Fruit fly (Drosophila melanogaster): ENCODE results near the gene elgi.
A peak's percentile ranks its signal among the peaks of the same experiment; 100 is the strongest.

Gene elgi

DNA sequence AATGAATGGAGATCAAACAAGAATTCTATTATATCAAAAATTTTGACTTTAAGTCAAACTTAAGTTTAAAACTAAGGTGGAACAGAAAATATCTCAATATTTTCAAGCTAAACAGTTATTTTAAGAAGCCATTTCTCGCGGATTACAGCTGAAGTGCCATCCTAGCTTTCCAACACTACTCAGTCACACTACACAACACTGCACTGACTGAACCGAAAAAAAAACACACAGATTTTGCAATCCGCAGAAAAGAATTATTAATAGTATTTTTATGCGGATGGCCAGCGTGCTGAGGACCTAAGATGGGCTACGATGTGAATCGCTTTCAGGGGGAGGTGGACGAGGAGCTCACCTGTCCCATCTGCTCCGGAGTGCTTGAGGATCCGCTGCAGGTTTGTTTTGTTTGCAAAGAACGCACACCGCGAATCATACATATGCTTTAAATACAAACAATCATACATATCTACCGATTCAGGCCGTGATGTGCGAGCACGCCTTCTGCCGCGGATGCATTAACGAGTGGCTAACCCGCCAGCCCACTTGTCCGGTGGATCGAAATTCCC, at the start of gene elgi:
elgi (plus strand) TSS at position 103 of the 563 bp plus-strand sequence.
- TF ChIP-seq CG8478 (optimal IDR thresholded peaks at IDR 0.05) (no peak), CTCF (optimal IDR thresholded peaks at IDR 0.05) (no peak)

DNA sequence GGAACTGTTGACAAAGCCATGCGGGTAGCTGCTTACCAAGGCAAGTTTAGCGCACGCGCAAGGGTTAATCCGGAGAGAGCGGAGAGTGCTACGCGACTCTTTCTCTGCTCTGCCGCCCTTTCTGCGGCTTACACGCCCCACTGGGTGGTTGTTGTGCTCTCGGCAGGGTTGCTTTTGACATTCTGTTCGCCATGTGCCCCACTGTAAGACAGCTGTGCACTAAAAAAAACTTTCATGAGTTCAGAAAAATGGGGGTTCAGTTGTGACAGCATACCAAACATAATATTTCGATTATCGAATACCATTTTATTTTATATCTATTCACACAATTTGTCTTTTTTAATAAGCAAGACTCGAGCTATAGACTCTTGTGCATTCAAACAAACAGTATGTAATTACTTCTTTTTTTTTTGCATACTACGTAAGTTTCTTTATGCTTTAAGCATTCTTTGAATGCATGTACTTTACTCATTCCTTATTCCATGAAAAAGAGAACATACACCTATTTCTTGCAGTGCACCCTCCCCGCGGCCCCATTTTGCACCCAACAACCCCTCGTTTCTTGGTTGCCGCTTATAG, 35.2 kb upstream of the elgi start:
- TF ChIP-seq CG8478 (optimal IDR thresholded peaks at IDR 0.05) (no peak), CTCF (optimal IDR thresholded peaks at IDR 0.05) (no peak)

DNA sequence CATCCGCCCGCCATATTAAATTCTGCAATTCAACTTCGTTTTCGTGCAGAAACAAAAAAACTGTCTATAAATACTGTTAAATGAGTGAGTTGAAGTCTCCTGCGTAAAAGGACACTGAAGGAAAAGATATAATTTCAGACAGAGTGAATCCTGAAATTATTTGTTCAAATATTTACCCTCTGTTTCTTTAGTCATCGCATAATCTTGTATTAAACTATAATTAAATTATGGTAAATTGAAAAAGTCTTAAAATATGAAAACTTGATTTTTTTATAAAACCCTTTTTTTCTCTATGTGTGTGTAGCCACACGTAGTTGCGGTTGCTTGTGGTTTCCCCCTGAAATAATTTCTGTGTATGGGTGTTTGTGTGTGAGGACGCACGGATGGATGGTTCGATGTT, 33.0 kb upstream of the elgi start:
- TF ChIP-seq CTCF (optimal IDR thresholded peaks at IDR 0.05) = no peak
- no peak for TF ChIP-seq CG8478 (optimal IDR thresholded peaks at IDR 0.05)

DNA sequence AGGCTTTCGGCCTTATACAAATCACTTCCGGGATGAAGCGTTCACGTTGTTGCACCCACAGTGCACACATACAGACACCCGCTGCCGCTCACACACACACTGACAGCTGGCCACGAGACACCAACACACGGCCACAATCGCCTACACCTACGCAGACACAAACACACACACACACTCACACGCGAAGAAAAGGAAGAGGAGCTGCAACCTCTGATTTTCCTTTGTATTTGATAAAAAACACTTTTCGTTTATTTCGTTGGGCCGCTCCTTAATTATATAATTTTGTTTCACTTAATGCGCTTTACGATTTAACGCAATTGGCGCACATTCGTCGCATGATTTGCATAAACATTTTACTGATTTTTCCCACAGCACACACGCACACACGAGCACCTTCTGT, 32.0 kb upstream of the elgi start:
- no peak for TF ChIP-seq CTCF (optimal IDR thresholded peaks at IDR 0.05)
- TF ChIP-seq CG8478 (optimal IDR thresholded peaks at IDR 0.05) = no peak

DNA sequence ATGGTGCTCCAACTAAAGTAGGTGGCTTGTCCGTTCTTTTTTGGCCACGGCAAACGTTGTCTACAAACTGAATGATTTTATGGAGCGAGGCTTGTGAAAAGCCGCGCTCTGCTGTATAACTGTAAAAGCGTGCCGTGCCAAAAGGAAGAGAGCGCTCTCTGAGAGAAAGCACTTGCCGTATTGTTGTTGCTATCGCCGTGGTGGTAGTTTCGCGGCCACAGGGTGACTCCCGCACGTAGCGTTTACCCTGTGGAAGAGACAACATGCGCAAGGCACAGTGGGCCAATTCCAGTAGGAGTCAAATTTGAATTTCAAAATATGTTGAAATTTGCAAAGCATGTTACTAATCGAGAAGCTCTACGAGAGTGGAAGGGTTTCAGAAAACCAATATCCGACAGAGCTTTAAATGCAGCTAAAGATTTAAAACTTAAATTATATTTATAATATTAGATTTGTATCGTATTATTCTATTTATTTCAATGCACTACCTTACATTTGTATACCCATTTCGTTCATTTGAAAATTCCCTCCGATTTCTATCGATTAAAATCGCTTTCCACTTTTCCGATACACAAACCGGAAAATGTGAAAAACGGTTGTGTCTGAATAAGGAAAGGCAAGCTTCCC, 31.4 kb upstream of the elgi start, which contains the start of gene sff:
sff (minus strand) TSS at position 51 of the 627 bp plus-strand sequence.
- TF ChIP-seq CG8478 (optimal IDR thresholded peaks at IDR 0.05) (no peak), CTCF (optimal IDR thresholded peaks at IDR 0.05) (no peak)

DNA sequence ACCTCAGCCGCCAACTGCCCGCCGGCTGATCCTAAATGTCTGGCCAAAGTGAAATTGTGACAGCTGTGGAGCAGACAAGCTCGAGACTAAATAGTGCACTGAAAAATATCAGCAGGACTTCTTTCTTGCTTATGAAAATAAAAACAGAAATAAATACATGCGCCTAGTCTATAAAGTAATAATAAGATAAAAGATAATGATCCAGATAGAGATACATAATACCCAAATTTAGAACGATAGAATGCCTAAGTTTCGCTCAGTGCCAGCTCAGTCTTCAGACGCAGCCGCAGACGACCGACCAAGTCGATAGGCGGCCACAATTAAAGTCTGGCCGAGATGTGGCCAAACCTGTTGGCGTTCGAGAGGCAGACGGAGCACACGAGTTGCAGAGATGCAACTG, 15.5 kb upstream of the elgi start:
- TF ChIP-seq CTCF (optimal IDR thresholded peaks at IDR 0.05) = no peak
- TF ChIP-seq CG8478 (optimal IDR thresholded peaks at IDR 0.05) = no peak

DNA sequence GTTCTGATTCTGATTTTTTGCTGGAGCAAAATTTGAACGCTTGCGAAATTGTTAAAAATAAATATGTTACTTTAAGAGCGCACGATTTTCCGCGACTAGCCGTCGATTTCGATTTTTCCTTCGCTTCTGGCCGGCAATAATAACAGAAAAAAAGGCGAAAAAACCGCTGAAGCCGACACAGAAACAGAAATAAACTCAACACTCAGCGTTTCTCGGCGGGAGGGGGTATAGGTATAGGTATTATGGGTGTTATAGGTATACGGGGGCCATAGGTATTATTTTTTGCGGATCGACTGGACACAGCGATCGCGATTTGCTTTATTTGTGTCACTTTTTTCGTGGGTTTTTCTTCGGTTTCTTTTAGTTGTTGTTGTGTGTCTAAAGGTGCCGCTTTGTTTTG, 4.1 kb upstream of the elgi start:
- no peak for TF ChIP-seq CTCF (optimal IDR thresholded peaks at IDR 0.05)
- TF ChIP-seq CG8478 (optimal IDR thresholded peaks at IDR 0.05) = no peak

DNA sequence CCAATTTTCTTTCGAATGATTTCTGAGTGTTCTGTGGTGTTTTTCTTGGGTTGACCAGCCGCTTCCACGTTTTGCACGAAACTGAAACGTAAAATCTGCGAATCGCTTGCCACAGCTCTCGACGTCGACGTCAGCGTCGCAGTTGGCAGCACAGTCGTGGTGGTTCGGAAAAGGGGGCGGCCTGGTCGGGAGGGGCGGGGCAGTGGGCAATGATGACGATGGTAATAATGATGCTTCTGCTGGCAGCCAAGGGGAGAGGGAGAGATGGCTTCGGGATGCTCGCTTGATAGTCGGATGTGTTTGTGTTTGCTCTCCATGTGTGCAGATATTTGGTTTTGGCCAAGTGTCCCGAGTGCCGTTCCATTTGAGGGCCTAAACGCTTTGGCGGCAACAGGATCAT, 3.4 kb upstream of the elgi start:
- no peak for TF ChIP-seq CG8478 (optimal IDR thresholded peaks at IDR 0.05)
- TF ChIP-seq CTCF (optimal IDR thresholded peaks at IDR 0.05) = no peak

DNA sequence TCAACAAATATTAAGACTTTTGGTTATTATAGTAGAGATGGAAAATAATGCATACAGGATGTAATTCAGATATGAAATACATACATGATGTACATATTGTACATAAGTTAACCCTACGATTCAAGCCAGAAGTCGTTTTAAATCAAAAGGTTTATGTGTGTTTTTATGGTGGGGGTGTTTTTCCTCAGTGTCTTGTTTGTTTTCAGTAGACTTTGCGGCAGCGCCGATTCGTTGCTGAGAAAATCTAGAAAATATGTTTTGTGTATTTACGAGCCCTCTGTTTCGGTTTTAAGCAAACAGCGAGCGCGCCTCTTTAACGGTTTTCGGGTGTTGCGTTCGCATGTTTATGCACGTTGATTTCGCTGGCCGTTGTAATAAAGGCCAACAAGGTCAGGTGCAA, 2.5 kb upstream of the elgi start:
- no peak for TF ChIP-seq CG8478 (optimal IDR thresholded peaks at IDR 0.05)
- no peak for TF ChIP-seq CTCF (optimal IDR thresholded peaks at IDR 0.05)

DNA sequence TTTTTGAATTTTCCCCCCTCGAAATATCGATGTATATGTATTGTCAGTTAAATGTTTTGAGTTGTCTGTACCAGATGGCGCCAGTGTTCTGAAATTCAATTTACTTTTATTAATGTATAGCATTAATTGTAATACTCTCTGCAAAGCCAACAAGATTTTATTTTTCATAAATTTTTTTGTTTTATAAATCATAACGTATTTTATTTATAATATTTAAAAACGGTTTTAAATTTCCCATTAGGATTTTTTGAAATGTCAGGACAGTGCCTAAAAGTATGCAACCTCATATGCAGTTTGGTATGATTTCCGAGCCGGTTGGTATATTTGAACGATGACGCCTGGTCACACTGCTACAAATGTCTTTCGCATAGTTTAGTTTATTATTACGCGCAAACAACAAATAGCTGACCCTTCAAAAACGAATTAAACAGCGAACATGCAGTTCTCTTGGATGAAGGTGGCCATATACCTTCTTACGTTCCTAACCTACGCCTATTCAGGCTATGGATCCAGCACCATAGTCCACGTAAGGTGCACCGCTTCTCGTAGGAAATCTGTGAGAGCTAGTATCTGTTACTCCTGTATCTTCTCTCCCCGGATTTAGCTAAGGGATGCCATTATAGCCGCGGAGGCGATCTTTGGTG, 1.4 kb upstream of the elgi start, which contains the start of the genes Pka-C3 and GXIVsPLA2:
Pka-C3 (minus strand) TSS at position 14 of the 644 bp plus-strand sequence.
GXIVsPLA2 (plus strand) TSS at position 313 of the 644 bp plus-strand sequence.
- TF ChIP-seq CG8478 (optimal IDR thresholded peaks at IDR 0.05) (no peak), CTCF (optimal IDR thresholded peaks at IDR 0.05) (peak; percentile 18 to 82)

DNA sequence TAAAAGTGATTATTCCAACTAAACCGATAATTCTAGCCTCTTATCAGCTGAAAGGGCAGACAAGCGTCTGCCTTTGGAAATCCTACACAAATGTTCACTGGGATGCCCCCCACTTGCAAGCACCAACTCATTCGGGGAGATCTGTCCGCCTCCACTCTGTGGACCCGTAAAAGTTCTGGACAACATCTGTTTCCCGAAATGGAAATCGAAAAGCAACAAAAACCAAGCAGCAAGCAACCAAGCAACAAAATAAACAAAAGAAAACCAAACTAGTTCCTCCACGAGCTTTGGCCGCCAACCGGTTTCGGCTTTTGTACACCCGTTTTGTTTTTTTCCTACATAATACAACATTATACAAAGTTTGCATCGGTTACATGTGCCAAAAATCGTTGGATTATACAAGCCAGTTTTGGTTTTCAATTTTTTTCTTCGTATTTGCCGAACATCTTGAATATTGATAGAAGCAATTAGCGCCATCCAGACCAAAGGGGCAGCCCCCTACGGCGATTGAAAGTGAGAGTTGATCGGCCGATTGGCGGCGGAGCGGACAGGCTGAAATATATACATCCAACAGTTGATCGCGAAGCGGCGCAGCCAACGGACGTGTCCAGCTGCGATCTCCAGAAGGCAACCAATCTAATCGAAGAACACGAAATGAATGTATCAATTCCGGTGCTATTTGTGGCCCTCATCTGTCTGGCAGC, 2.4 kb downstream of the elgi start, which contains the start of gene CG17032:
CG17032 (plus strand) TSS at position 232 of the 704 bp plus-strand sequence.
- TF ChIP-seq CTCF (optimal IDR thresholded peaks at IDR 0.05) (no peak), CG8478 (optimal IDR thresholded peaks at IDR 0.05) (no peak)

DNA sequence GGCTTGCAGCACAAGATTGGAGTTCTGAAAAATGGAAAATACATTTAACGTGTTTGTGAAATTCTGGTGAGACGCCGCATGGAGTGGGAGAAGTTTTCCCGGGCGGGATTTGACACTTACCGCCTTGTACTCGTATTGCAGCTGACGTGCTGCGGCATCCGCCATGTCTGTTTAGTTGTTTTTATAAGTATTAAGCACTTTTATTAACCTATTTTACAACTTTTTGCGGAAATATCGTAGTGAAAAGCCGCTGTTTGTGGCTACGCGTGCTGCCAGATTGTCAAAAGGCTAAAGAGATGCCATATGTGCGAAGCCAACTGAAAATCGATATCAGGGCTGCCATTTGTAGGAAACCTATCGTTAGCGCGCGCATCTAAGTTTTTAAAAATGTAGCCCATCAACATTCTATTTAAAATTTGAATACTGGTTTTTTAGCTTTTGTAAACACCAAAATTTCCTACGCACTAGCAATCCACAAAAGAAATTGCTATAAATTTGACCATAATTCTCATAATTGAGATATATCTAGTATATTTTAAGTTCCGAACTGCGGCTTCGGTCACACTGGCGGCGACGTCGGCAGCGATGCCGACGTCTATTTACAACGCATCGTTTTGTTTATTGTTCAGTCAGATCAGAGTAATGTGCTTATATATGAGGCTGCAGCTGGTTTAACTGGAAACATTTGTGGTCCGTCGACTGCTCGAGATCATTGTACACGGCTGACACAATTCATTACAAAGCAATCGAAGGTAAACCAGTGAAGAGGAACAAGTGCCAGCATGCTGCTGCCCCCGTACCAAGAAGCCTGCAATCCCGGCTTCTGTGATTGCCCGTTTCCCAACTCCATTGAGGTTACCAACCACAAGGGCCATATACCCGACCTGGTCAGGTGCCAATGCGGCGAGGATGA, 11.5 kb downstream of the elgi start, which contains the start of the genes Brr2 and CG10516:
Brr2 (minus strand) TSS at position 285 of the 913 bp plus-strand sequence.
CG10516 (plus strand) TSS at position 617 of the 913 bp plus-strand sequence.
- no peak for TF ChIP-seq CG8478 (optimal IDR thresholded peaks at IDR 0.05)
- TF ChIP-seq CTCF (optimal IDR thresholded peaks at IDR 0.05) = peak in 1 of 2 experiments; percentile 32

DNA sequence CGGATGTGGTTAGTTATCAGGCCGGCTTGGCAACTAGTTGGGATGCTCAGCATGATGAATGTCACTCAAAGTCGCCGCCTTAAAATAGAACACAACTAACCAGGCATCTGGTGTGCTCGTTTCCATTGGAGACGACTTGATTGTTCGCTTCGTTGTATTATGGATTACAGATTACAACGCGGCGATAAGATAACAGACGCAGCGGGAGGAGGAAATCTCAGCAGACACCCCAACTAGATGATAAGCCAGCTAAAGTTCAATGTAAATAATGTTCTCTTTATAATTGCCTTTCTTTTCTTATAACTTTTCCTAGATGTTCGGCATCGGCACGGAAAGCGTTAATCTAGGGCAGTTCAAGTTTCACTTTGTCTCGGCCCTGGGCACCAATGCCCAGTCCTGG, 12.3 kb downstream of the elgi start:
- TF ChIP-seq CTCF (optimal IDR thresholded peaks at IDR 0.05) (no peak), CG8478 (optimal IDR thresholded peaks at IDR 0.05) (no peak)

DNA sequence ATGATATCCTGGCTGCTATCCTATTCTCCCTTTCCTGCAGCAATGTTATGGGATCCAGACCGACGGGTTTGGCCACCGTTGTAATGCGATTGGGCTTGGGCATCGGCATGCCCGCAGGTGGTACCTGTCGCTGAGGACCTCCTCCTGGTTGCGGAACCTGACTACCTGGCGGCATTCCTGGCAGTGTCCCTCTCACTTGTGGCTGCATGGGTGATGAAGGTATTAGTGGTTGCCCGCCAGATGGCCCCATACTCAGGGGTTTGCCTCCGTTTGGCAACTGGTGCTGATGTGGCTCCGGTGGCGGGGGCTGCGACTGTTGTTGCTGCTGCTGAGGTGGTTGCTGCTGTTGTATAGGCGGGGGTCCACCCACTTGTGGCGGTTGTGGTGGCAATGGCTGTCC, 17.8 kb downstream of the elgi start:
- TF ChIP-seq CG8478 (optimal IDR thresholded peaks at IDR 0.05) (no peak), CTCF (optimal IDR thresholded peaks at IDR 0.05) (no peak)
